Fruit fly (Drosophila melanogaster): ENCODE results near the gene Fum1.
A peak's percentile ranks its signal among the peaks of the same experiment; 100 is the strongest.

DNA sequence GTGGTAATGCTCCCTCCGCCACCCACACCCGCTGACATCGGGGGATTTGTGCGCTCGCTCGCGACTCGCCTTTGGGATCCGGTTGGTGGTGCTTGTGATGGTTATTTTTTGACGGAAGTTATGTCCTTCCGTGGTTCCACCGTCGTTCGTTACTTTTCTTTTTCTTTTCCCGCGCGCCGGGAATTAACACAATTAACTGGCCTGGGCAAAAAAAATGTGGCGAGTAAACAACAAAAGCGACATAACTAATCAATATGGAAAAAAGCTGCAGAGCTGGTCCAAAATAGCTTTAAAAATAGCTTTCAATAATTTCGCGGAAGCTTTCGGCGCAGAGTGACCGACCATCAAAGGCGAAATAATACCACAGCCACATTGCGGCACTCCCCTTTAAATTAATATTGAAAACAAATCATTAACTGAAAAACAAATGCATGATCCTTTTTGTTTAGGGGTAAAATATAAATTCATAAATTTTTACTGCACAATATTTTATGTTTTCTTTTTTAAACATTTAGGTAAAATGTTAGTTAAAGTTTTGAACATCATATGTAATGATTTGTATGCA is 20.1 kb downstream of the Fum1 start, which contains the start of gene CG14440:
- no peak for TF ChIP-seq CG9948 (tag; optimal IDR thresholded peaks at IDR 0.05)
- TF ChIP-seq CG34367 (tag; optimal IDR thresholded peaks at IDR 0.05): no peak
- TF ChIP-seq Pif1A (GFP tag; optimal IDR thresholded peaks at IDR 0.05): no peak
- TF ChIP-seq EcR (GFP tag; optimal IDR thresholded peaks at IDR 0.05): no peak
- TF ChIP-seq Pif1B (GFP tag; optimal IDR thresholded peaks at IDR 0.05): peak; percentile 6
- no peak for TF ChIP-seq CG10348 (GFP tag; IDR thresholded peaks at IDR 0.05)
- peak; percentile 3 for TF ChIP-seq D1 (tag; optimal IDR thresholded peaks at IDR 0.05)
- no peak for TF ChIP-seq CG14655 (GFP tag; optimal IDR thresholded peaks at IDR 0.05)
- no peak; the same call in 1 of the 2 replicates for TF ChIP-seq Ets98B (GFP tag; IDR thresholded peaks at IDR 0.05)
- TF ChIP-seq rn (GFP tag; IDR thresholded peaks at IDR 0.05): no peak
- TF ChIP-seq CG15710 (tag; optimal IDR thresholded peaks at IDR 0.05): no peak
- no peak for TF ChIP-seq CG8159 (tag; optimal IDR thresholded peaks at IDR 0.05)

All from whole organism, pupa.